Worm (Caenorhabditis elegans) whole organism, young adult: ENCODE results near the gene npr-28.
A peak's percentile ranks its signal among the peaks of the same experiment; 100 is the strongest.

Experiments used
- F23B12.7 ChIP-seq: sonication (generic microtip); optimal IDR thresholded peaks from 2 replicates; lab custom pipeline; 2017; ENCODE audit warnings: missing genetic modification characterization, mild to moderate bottlenecking, missing compliant biosample characterization, antibody characterized with exemption, moderate library complexity; ENCODE audit not compliant: insufficient read depth
- F39B2.1 ChIP-seq: fragments of 200-800 bp; sonication (Bioruptor generic); IDR thresholded peaks from 2 replicates; pipeline ENCODE4 v1.3.6; 2022; ENCODE audit warnings: missing genetic modification reagents, missing genetic modification characterization, missing compliant biosample characterization
- F52B5.7 ChIP-seq: sonication (generic microtip); optimal IDR thresholded peaks from 2 replicates; lab custom pipeline; 2016; ENCODE audit warnings: mild to moderate bottlenecking, missing genetic modification characterization, missing compliant biosample characterization
- K12H6.12 ChIP-seq: fragments of 200-800 bp; sonication (Bioruptor generic); optimal IDR thresholded peaks from 2 replicates; lab custom pipeline; 2018; ENCODE audit warnings: mild to moderate bottlenecking, missing genetic modification characterization, missing compliant biosample characterization
- Y56A3A.18 ChIP-seq: fragments of 200-800 bp; sonication (Bioruptor generic); IDR thresholded peaks from 2 replicates; pipeline ENCODE4 v1.3.6; 2022; ENCODE audit warnings: missing genetic modification reagents, missing genetic modification characterization, missing compliant biosample characterization
- Y79H2A.3 ChIP-seq: fragments of 200-800 bp; sonication (Bioruptor generic); conservative IDR thresholded peaks from 2 replicates; pipeline ENCODE4 v1.3.6; 2022; ENCODE audit warnings: missing genetic modification reagents, missing genetic modification characterization, missing compliant biosample characterization
- ZK185.1 ChIP-seq: sonication (generic microtip); optimal IDR thresholded peaks from 2 replicates; lab custom pipeline; 2016; ENCODE audit warnings: mild to moderate bottlenecking, missing genetic modification characterization, missing compliant biosample characterization; ENCODE audit not compliant: poor library complexity, severe bottlenecking
- akir-1 ChIP-seq: fragments of 200-800 bp; sonication (Bioruptor generic); optimal IDR thresholded peaks from 2 replicates; lab custom pipeline; 2018; ENCODE audit warnings: mild to moderate bottlenecking, missing genetic modification characterization, moderate library complexity, missing compliant biosample characterization
- attf-5 ChIP-seq: fragments of 200-800 bp; sonication (Bioruptor generic); optimal IDR thresholded peaks from 2 replicates; lab custom pipeline; 2018; ENCODE audit warnings: mild to moderate bottlenecking, missing genetic modification characterization, missing compliant biosample characterization
- bed-2 ChIP-seq: fragments of 200-800 bp; sonication (Bioruptor generic); IDR thresholded peaks from 2 replicates; pipeline ENCODE4 v1.3.6; 2022; ENCODE audit warnings: missing genetic modification reagents, missing genetic modification characterization, missing compliant biosample characterization
- cebp-1 ChIP-seq, 2 experiments: fragments of 200-800 bp in 1 of 2; sonication (Bioruptor generic) in 1 of 2; sonication (generic microtip) in 1 of 2; IDR thresholded peaks in 1 of 2; optimal IDR thresholded peaks in 1 of 2; 2 replicates each; pipeline versions ENCODE4 v1.3.6 to Lab custom; 2017 to 2022; ENCODE audit warnings: missing compliant biosample characterization in 2 of 2, missing genetic modification characterization in 2 of 2, mild to moderate bottlenecking in 1 of 2, missing genetic modification reagents in 1 of 2, moderate library complexity in 1 of 2
- ceh-79 ChIP-seq: sonication (generic microtip); optimal IDR thresholded peaks from 2 replicates; lab custom pipeline; 2017; ENCODE audit warnings: mild to moderate bottlenecking, missing genetic modification characterization, missing compliant biosample characterization
- dox-1 ChIP-seq: fragments of 200-800 bp; sonication (Bioruptor generic); IDR thresholded peaks from 2 replicates; pipeline ENCODE4 v1.3.6; 2022; ENCODE audit warnings: missing genetic modification reagents, missing genetic modification characterization, missing compliant biosample characterization
- fkh-3 ChIP-seq: sonication (generic microtip); optimal IDR thresholded peaks from 2 replicates; lab custom pipeline; 2016; ENCODE audit warnings: mild to moderate bottlenecking, missing genetic modification characterization, missing compliant biosample characterization
- him-1 ChIP-seq: sonication (generic microtip); optimal IDR thresholded peaks from 2 replicates; lab custom pipeline; 2016; ENCODE audit warnings: missing genotype, missing genetic modification reagents, missing genetic modification characterization, missing compliant biosample characterization
- hmg-1.2 ChIP-seq: fragments of 200-800 bp; sonication (Bioruptor generic); IDR thresholded peaks from 2 replicates; pipeline ENCODE4 v1.3.6; 2022; ENCODE audit warnings: missing genetic modification reagents, missing genetic modification characterization, missing compliant biosample characterization
- lin-35 ChIP-seq, 3 experiments: fragments of 150-350 bp in 2 of 3; sonication (generic microtip) in 1 of 3; optimal IDR thresholded peaks; 2 replicates each; lab custom pipeline; 2014 to 2018; ENCODE audit warnings: missing biosample characterization in 3 of 3, missing genetic modification characterization in 3 of 3, missing genetic modification reagents in 3 of 3
- lsl-1 ChIP-seq: fragments of 200-800 bp; sonication (Bioruptor generic); optimal IDR thresholded peaks from 2 replicates; lab custom pipeline; 2018; ENCODE audit warnings: mild to moderate bottlenecking, missing genetic modification characterization, moderate library complexity, missing compliant biosample characterization
- mcd-1 ChIP-seq: fragments of 200-800 bp; sonication (Bioruptor generic); IDR thresholded peaks from 2 replicates; pipeline ENCODE4 v1.3.6; 2022; ENCODE audit warnings: missing genetic modification reagents, missing genetic modification characterization, missing compliant biosample characterization
- mxl-1 ChIP-seq: sonication (generic microtip); optimal IDR thresholded peaks from 2 replicates; lab custom pipeline; 2016; ENCODE audit warnings: missing genetic modification characterization, missing compliant biosample characterization
- nfya-1 ChIP-seq: sonication (generic microtip); optimal IDR thresholded peaks from 2 replicates; lab custom pipeline; 2017; ENCODE audit warnings: antibody characterized with exemption, missing compliant biosample characterization, missing genetic modification characterization, borderline replicate concordance; ENCODE audit not compliant: insufficient read depth
- nhr-27 ChIP-seq: fragments of 200-800 bp; sonication (Bioruptor generic); optimal IDR thresholded peaks from 2 replicates; lab custom pipeline; 2018; ENCODE audit warnings: mild to moderate bottlenecking, missing genetic modification characterization, moderate library complexity, missing compliant biosample characterization
- nhr-80 ChIP-seq: sonication (generic microtip); optimal IDR thresholded peaks from 2 replicates; lab custom pipeline; 2016; ENCODE audit warnings: missing genetic modification characterization, missing compliant biosample characterization
- pha-4 ChIP-seq: fragments of 150-350 bp; sonication (generic microtip); optimal IDR thresholded peaks from 2 replicates; lab custom pipeline; 2014; ENCODE audit warnings: missing biosample characterization, missing genetic modification reagents, missing genetic modification characterization
- repo-1 ChIP-seq: sonication (generic microtip); optimal IDR thresholded peaks from 2 replicates; lab custom pipeline; 2017; ENCODE audit warnings: mild to moderate bottlenecking, missing genetic modification characterization, missing compliant biosample characterization
- snpc-3.4 ChIP-seq: sonication (generic microtip); optimal IDR thresholded peaks from 2 replicates; lab custom pipeline; 2017; ENCODE audit warnings: missing genetic modification characterization, mild to moderate bottlenecking, missing compliant biosample characterization, antibody characterized with exemption, moderate library complexity, missing genotype, missing genetic modification reagents
- sptf-2 ChIP-seq: fragments of 200-800 bp; sonication (Bioruptor generic); optimal IDR thresholded peaks from 2 replicates; lab custom pipeline; 2018; ENCODE audit warnings: mild to moderate bottlenecking, missing genetic modification characterization, missing compliant biosample characterization
- tbp1 ChIP-seq: fragments of 200-800 bp; sonication (Bioruptor generic); optimal IDR thresholded peaks from 2 replicates; lab custom pipeline; 2018; ENCODE audit warnings: mild to moderate bottlenecking, missing genetic modification characterization, missing compliant biosample characterization
- tlf-1 ChIP-seq: fragments of 200-800 bp; sonication (Bioruptor generic); optimal IDR thresholded peaks from 2 replicates; lab custom pipeline; 2018; ENCODE audit warnings: mild to moderate bottlenecking, missing genetic modification characterization, missing compliant biosample characterization
- zim-3 ChIP-seq: sonication (generic microtip); optimal IDR thresholded peaks from 2 replicates; lab custom pipeline; 2017; ENCODE audit warnings: mild to moderate bottlenecking, missing genetic modification characterization, moderate library complexity, missing compliant biosample characterization
- ztf-25 ChIP-seq: fragments of 200-800 bp; sonication (Bioruptor generic); IDR thresholded peaks from 2 replicates; pipeline ENCODE4 v1.3.6; 2022; ENCODE audit warnings: missing genetic modification reagents, missing genetic modification characterization, missing compliant biosample characterization
- ztf-26 ChIP-seq: sonication (generic microtip); optimal IDR thresholded peaks from 2 replicates; lab custom pipeline; 2017; ENCODE audit warnings: missing genetic modification characterization, missing compliant biosample characterization
- ztf-28 ChIP-seq: fragments of 200-800 bp; sonication (Bioruptor generic); IDR thresholded peaks from 2 replicates; pipeline ENCODE4 v1.3.6; 2022; ENCODE audit warnings: missing genetic modification reagents, missing genetic modification characterization, missing compliant biosample characterization
- ztf-3 ChIP-seq: fragments of 200-800 bp; sonication (Bioruptor generic); optimal IDR thresholded peaks from 2 replicates; lab custom pipeline; 2018; ENCODE audit warnings: mild to moderate bottlenecking, missing genetic modification characterization, missing compliant biosample characterization

Gene npr-28

ce11 chrX:8381651-8382050 lies 30.8 kb upstream of the npr-28 start (continued):
- no peak for TF ChIP-seq cebp-1 (GFP tag; IDR thresholded peaks at IDR 0.05; lab: Robert Waterston, UW)
- peak; percentile 45 for TF ChIP-seq cebp-1 (tag; optimal IDR thresholded peaks at IDR 0.05; lab: Kevin White, UChicago)
- no peak for TF ChIP-seq tlf-1 (GFP tag; lab: Kevin White, UChicago)
- TF ChIP-seq attf-5 = peak; percentile 38
- TF ChIP-seq him-1 (tag; lab: Kevin White, UChicago) = peak; percentile 63
- peak; percentile 95 for TF ChIP-seq tbp1 (GFP tag; lab: Kevin White, UChicago)
- TF ChIP-seq snpc-3.4 (tag; lab: Kevin White, UChicago) = peak; percentile 74
- no peak for TF ChIP-seq lsl-1 (GFP tag; lab: Kevin White, UChicago)
- no peak for TF ChIP-seq ztf-25 (GFP tag; lab: Robert Waterston, UW)
- TF ChIP-seq fkh-3 (tag; lab: Kevin White, UChicago) = no peak
- TF ChIP-seq repo-1 = peak; percentile 58
- TF ChIP-seq F52B5.7 (tag; lab: Kevin White, UChicago) = no peak
- peak; percentile 40 for TF ChIP-seq F23B12.7 (tag; lab: Kevin White, UChicago)
- no peak for TF ChIP-seq bed-2 (GFP tag; lab: Robert Waterston, UW)
- 0 out of 2 replicates have a peak, but pooled peaks have one; percentile 53 for TF ChIP-seq Y56A3A.18
- no peak for TF ChIP-seq ceh-79 (tag; lab: Kevin White, UChicago)
- no peak for TF ChIP-seq nfya-1 (tag; lab: Kevin White, UChicago)
- TF ChIP-seq akir-1 (GFP tag; lab: Kevin White, UChicago) = no peak
- no peak for TF ChIP-seq mcd-1
- TF ChIP-seq ZK185.1 (tag; lab: Kevin White, UChicago) = peak; percentile 64
- TF ChIP-seq F39B2.1 (GFP tag; lab: Robert Waterston, UW) = 0 out of 2 replicates have a peak, but pooled peaks have one; percentile 30
- 0 out of 2 replicates have a peak, but pooled peaks have one; percentile 27 for TF ChIP-seq ztf-28 (GFP tag; lab: Robert Waterston, UW)
- TF ChIP-seq dox-1 (GFP tag; lab: Robert Waterston, UW) = peak; percentile 54; the same call in 1 of the 2 replicates
- TF ChIP-seq hmg-1.2 (GFP tag; lab: Robert Waterston, UW) = peak; percentile 65
- TF ChIP-seq nhr-27 (tag; lab: Kevin White, UChicago) = no peak
- TF ChIP-seq pha-4 (tag; lab: Kevin White, UChicago) = no peak
- TF ChIP-seq ztf-3 (GFP tag; lab: Kevin White, UChicago) = no peak
- TF ChIP-seq sptf-2 (GFP tag; lab: Kevin White, UChicago) = no peak
- TF ChIP-seq Y79H2A.3 (GFP tag; lab: Robert Waterston, UW) = no peak
- TF ChIP-seq, all 124 proteins: peak for 44

- TF ChIP-seq hmg-1.2 (GFP tag; lab: Robert Waterston, UW) (no peak; the same call in 1 of the 2 replicates), zim-3 (tag; lab: Kevin White, UChicago) (no peak), tbp1 (GFP tag; lab: Kevin White, UChicago) (peak; percentile 5), ztf-26 (tag; lab: Kevin White, UChicago) (no peak), nhr-80 (tag; lab: Kevin White, UChicago) (peak; percentile 12), mxl-1 (tag; lab: Kevin White, UChicago) (no peak), lin-35 (GFP tag; optimal IDR thresholded peaks at IDR 0.05; lab: Kevin White, UChicago) (peak in 1 of 3 experiments; percentile 2), K12H6.12 (tag; lab: Kevin White, UChicago) (peak; percentile 21), cebp-1 (GFP tag; IDR thresholded peaks at IDR 0.05; lab: Robert Waterston, UW) (no peak), cebp-1 (tag; optimal IDR thresholded peaks at IDR 0.05; lab: Kevin White, UChicago) (peak; percentile 54)
Observed at ce11 chrX:8378312-8378711, 27.4 kb upstream of the npr-28 start, which contains the start of gene tbc-18. tbc-18 (plus strand) TSS chrX:8378557.
